Fruit fly (Drosophila melanogaster) whole organism, adult: ENCODE measurements around the gene CG32544.
A peak's percentile ranks its signal among the peaks of the same experiment; 100 is the strongest.

Experiments
- CG11617 ChIP-seq: fragments of 200-800 bp; sonication (Bioruptor generic); optimal IDR thresholded peaks from 2 replicates; lab custom pipeline; 2017; ENCODE audit warnings: mild to moderate bottlenecking, missing biosample characterization, missing genetic modification reagents, missing genetic modification characterization
- CG12768 ChIP-seq: fragments of 200-800 bp; sonication (Bioruptor generic); optimal IDR thresholded peaks from 2 replicates; lab custom pipeline; 2017; ENCODE audit warnings: missing biosample characterization, missing genetic modification characterization, mild to moderate bottlenecking, moderate library complexity, missing genetic modification reagents
- CG14711 ChIP-seq: fragments of 200-800 bp; sonication (Bioruptor generic); optimal IDR thresholded peaks from 2 replicates; lab custom pipeline; 2018; ENCODE audit warnings: missing biosample characterization, mild to moderate bottlenecking, missing genetic modification characterization, moderate library complexity
- CG1620 ChIP-seq: fragments of 200-800 bp; sonication (Bioruptor generic); optimal IDR thresholded peaks from 2 replicates; lab custom pipeline; 2016; ENCODE audit warnings: missing biosample characterization, missing genetic modification characterization
- CG33017 ChIP-seq: fragments of 200-800 bp; sonication (Bioruptor generic); optimal IDR thresholded peaks from 2 replicates; lab custom pipeline; 2018; ENCODE audit warnings: missing biosample characterization, mild to moderate bottlenecking, missing genetic modification characterization, moderate library complexity
- CG5204 ChIP-seq: fragments of 200-800 bp; sonication (Bioruptor generic); optimal IDR thresholded peaks from 2 replicates; lab custom pipeline; 2016; ENCODE audit warnings: missing biosample characterization, missing genetic modification characterization
- CG7045 ChIP-seq: fragments of 200-800 bp; sonication (Bioruptor generic); optimal IDR thresholded peaks from 2 replicates; lab custom pipeline; 2017; ENCODE audit warnings: missing biosample characterization, mild to moderate bottlenecking, missing genetic modification characterization
- CG7101 ChIP-seq: fragments of 200-800 bp; sonication (Bioruptor generic); optimal IDR thresholded peaks from 2 replicates; lab custom pipeline; 2018; ENCODE audit warnings: missing biosample characterization, mild to moderate bottlenecking, missing genetic modification characterization, moderate library complexity
- Clk ChIP-seq: fragments of 200-800 bp; sonication (Bioruptor generic); optimal IDR thresholded peaks from 2 replicates; lab custom pipeline; 2017; ENCODE audit warnings: missing biosample characterization, missing genetic modification characterization
- Crg-1 ChIP-seq: fragments of 200-800 bp; sonication (Bioruptor generic); optimal IDR thresholded peaks from 2 replicates; lab custom pipeline; 2016; ENCODE audit warnings: missing biosample characterization, missing genetic modification characterization
- Hr96 ChIP-seq: fragments of 200-800 bp; sonication (Bioruptor generic); optimal IDR thresholded peaks from 2 replicates; lab custom pipeline; 2016; ENCODE audit warnings: missing biosample characterization, missing genetic modification characterization
- Mnt ChIP-seq: fragments of 200-800 bp; sonication (Bioruptor generic); optimal IDR thresholded peaks from 2 replicates; lab custom pipeline; 2016; ENCODE audit warnings: missing biosample characterization, mild to moderate bottlenecking, missing genetic modification characterization
- bab1 ChIP-seq: fragments of 200-800 bp; sonication (Bioruptor generic); optimal IDR thresholded peaks from 3 replicates; lab custom pipeline; 2019; ENCODE audit warnings: missing biosample characterization, mild to moderate bottlenecking, missing genetic modification characterization, moderate library complexity
- cic ChIP-seq: fragments of 200-800 bp; sonication (Bioruptor generic); optimal IDR thresholded peaks from 2 replicates; lab custom pipeline; 2017; ENCODE audit warnings: missing biosample characterization, mild to moderate bottlenecking, missing genetic modification characterization, moderate library complexity
- cnc ChIP-seq, 2 experiments: fragments of >200 bp; optimal IDR thresholded peaks; 2 replicates each; lab custom pipeline; 2017
- kay ChIP-seq: fragments of 200-800 bp; sonication (Bioruptor generic); peaks from one replicate; lab custom pipeline; 2016; ENCODE audit warnings: missing biosample characterization, missing genetic modification characterization, borderline replicate concordance
- ovo ChIP-seq: fragments of 200-800 bp; sonication (Bioruptor generic); optimal IDR thresholded peaks from 2 replicates; lab custom pipeline; 2016; ENCODE audit warnings: missing biosample characterization, missing genetic modification characterization
- pad ChIP-seq: fragments of 200-800 bp; sonication (Bioruptor generic); optimal IDR thresholded peaks from 3 replicates; lab custom pipeline; 2017; ENCODE audit warnings: missing biosample characterization, missing genetic modification characterization, mild to moderate bottlenecking, moderate library complexity, missing genetic modification reagents
- tj ChIP-seq: fragments of 200-800 bp; sonication (Bioruptor generic); optimal IDR thresholded peaks from 3 replicates; lab custom pipeline; 2017; ENCODE audit warnings: missing biosample characterization, mild to moderate bottlenecking, missing genetic modification characterization, moderate library complexity
- toe ChIP-seq: fragments of 200-800 bp; sonication (Bioruptor generic); optimal IDR thresholded peaks from 2 replicates; lab custom pipeline; 2016; ENCODE audit warnings: missing biosample characterization, missing genetic modification characterization

The CG32544 gene

dm6 chrX:18864483-18865358 is 4.6 kb downstream of the CG32544 start:
- TF ChIP-seq tj (GFP tag; lab: Kevin White, UChicago) (no peak), pad (peak; percentile 91)

DNA sequence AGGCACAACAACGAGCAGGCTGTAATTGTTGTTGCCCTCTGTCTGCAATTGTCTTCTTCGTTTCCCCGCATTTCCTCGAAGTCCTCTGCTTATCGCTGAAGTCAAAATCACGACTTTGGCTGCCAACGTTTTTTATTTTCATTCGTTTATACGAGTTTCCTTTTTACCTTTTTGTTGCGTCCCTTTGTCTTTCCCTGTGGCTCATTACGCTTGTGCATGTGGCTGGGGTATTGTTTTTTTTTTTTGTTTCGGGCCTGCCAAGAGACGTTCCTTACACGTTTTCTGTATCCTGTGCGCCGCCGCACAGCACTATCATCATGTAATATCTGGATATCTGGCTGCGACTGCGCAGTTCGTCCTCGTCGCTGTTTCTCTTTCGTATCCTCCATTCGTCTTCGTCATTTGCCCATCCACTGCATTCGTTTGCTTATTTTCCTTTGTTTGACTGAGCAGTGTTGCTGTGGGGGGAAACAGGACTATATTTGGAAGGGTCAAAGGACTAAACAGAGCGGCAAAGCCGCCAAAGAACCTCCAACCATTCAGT is 6.3 kb downstream of the CG32544 start:
- TF ChIP-seq Hr96 (GFP tag; lab: Kevin White, UChicago) (no peak), CG5204 (GFP tag; lab: Kevin White, UChicago) (no peak), Mnt (no peak), CG7045 (no peak), cnc (optimal IDR thresholded peaks at IDR 0.05; lab: Kevin White, UChicago) (no peak), CG11617 (GFP tag; lab: Kevin White, UChicago) (no peak), CG14711 (tag; lab: Kevin White, UChicago) (no peak), pad (no peak), Clk (GFP tag; lab: Kevin White, UChicago) (no peak), CG7101 (no peak), ovo (GFP tag; lab: Kevin White, UChicago) (no peak), kay (GFP tag; lab: Kevin White, UChicago) (no peak), cic (GFP tag; lab: Kevin White, UChicago) (no peak)

DNA sequence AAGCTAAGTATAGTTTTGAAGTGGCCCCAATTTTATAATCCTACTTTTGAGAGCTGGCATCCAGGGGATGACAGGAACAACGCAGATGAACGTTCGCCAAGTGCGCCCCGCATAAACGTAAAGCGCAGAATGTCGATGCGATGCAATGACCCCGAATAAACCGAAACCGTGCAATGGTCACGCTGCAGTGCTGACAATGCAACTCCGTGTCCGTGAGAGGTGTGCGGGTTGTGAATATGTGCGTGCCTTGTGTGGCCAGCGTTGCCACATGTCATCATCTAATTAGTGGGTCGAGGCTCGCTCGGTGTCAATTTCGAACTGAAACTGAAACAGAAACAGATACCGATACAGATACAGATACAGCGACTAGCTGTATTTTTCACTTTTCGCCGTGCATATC is 8.1 kb downstream of the CG32544 start:
- TF ChIP-seq cic (GFP tag; lab: Kevin White, UChicago) (no peak), Clk (GFP tag; lab: Kevin White, UChicago) (no peak), ovo (GFP tag; lab: Kevin White, UChicago) (no peak), CG1620 (GFP tag; lab: Kevin White, UChicago) (no peak), tj (GFP tag; lab: Kevin White, UChicago) (peak; percentile 83), cnc (optimal IDR thresholded peaks at IDR 0.05; lab: Kevin White, UChicago) (no peak)

DNA sequence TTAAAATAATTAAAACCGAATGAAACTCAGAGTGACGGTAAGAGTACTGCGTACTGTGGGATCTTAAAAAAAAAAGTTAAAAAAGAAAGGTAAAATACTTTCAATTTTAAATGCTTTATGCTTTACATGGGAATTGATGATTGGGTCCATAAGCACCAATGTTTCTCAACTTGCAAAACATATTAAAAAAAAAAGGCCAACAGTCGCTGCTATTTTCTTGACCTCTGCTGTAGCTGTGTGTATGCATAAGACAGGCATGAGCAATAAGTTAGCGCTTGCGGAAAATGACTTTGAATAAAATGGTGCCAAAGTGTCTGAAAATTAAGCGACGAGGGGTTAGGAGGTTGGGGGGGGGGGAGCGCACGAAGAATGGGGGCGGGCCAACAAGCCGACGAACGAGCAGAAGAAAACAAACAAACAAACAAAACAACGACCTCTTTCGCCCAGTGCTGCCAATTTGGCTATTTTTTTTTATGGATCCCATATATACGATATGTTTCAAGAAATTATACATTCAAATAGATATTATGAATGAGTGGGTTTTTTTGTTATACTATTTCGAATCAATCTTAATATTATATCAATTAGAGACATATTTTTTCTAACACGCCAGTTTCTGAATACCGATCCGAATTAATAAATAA is 9.5 kb downstream of the CG32544 start:
- TF ChIP-seq bab1 (GFP tag; lab: Kevin White, UChicago), result peak; percentile 31
- TF ChIP-seq tj (GFP tag; lab: Kevin White, UChicago), result no peak
- TF ChIP-seq CG14711 (tag; lab: Kevin White, UChicago), result no peak
- TF ChIP-seq CG33017, result no peak

DNA sequence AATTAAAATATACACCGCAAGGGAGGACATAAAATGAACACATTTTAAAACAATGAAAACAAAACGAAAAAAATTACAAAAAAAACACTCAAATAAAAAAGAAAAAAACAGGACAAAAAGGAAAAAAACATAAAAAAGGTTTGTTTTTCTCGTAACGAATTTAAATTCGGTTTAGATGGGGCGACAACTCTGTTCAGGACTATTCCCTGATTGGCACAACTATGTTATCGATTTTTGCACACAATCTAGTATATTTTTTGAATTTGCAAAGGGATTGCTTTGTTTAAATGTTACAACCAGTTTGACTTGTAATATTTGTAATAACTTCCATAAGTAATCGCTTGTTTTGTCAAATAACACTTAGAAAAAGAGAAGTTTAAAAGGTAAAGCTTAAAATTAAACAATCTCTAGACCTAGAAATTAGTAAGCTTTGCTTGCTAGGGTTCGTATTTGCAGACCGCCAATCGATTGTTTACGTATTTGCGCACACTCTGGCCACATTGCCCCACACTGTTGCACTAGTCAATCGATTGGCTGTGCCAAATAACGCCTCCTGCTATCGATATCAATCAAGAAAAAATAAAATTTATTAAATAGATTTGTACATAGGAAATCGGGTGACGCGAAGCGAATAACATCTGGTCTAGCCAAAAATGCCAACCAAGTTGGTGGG is 24.1 kb downstream of the CG32544 start, which contains the start of gene CG7332:
Gene CG7332, plus strand, starts transcription at position 515 of the 673 bp plus-strand sequence.
- TF ChIP-seq CG1620 (GFP tag; lab: Kevin White, UChicago) (no peak), Hr96 (GFP tag; lab: Kevin White, UChicago) (no peak), toe (GFP tag; lab: Kevin White, UChicago) (no peak), CG7101 (no peak), CG33017 (no peak), CG7045 (no peak), Mnt (no peak), kay (GFP tag; lab: Kevin White, UChicago) (peak; percentile 30), pad (no peak), cic (GFP tag; lab: Kevin White, UChicago) (no peak), CG14711 (tag; lab: Kevin White, UChicago) (peak; percentile 77), cnc (optimal IDR thresholded peaks at IDR 0.05; lab: Kevin White, UChicago) (no peak), bab1 (GFP tag; lab: Kevin White, UChicago) (no peak)

DNA sequence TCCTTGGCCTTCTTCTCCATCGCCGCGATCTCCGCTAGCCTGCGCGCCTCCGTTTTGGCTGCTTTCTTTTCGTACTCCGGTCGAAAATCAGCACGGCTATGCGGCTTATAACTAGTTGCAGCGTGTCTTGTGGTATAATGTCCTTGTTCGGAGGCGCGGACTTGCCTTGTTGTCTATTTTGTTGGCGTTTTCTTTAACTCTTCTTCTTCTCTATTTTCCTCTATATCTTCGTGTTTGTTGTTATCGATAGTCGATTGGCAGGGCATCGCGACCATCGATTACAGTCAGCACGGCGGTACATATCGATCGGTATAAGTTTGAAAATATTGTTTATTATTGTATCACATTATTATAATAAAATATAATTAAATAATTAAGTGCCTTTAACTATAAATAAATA is 33.3 kb downstream of the CG32544 start, which contains the start of gene Flacc:
Gene Flacc, minus strand, starts transcription at position 204 of the 400 bp plus-strand sequence.
- no peak for TF ChIP-seq CG12768 (GFP tag; lab: Kevin White, UChicago)
- peak; percentile 32 for TF ChIP-seq bab1 (GFP tag; lab: Kevin White, UChicago)

dm6 chrX:18894146-18894545 is 34.1 kb downstream of the CG32544 start, which contains the start of gene SdhBL:
Gene SdhBL, plus strand, starts transcription at chrX:18894446.
- TF ChIP-seq pad (no peak), CG5204 (GFP tag; lab: Kevin White, UChicago) (no peak), Mnt (no peak), CG7045 (no peak), CG11617 (GFP tag; lab: Kevin White, UChicago) (no peak), Hr96 (GFP tag; lab: Kevin White, UChicago) (no peak), cnc (optimal IDR thresholded peaks at IDR 0.05; lab: Kevin White, UChicago) (no peak), ovo (GFP tag; lab: Kevin White, UChicago) (no peak), tj (GFP tag; lab: Kevin White, UChicago) (no peak), CG33017 (no peak), CG14711 (tag; lab: Kevin White, UChicago) (no peak), CG1620 (GFP tag; lab: Kevin White, UChicago) (no peak), cic (GFP tag; lab: Kevin White, UChicago) (no peak), CG7101 (no peak), Crg-1 (GFP tag; lab: Kevin White, UChicago) (no peak), toe (GFP tag; lab: Kevin White, UChicago) (no peak), bab1 (GFP tag; lab: Kevin White, UChicago) (no peak), Clk (GFP tag; lab: Kevin White, UChicago) (no peak), kay (GFP tag; lab: Kevin White, UChicago) (no peak)
